Worm (Caenorhabditis elegans): ENCODE results near the gene T08A9.13.

The T08A9.13 gene

DNA sequence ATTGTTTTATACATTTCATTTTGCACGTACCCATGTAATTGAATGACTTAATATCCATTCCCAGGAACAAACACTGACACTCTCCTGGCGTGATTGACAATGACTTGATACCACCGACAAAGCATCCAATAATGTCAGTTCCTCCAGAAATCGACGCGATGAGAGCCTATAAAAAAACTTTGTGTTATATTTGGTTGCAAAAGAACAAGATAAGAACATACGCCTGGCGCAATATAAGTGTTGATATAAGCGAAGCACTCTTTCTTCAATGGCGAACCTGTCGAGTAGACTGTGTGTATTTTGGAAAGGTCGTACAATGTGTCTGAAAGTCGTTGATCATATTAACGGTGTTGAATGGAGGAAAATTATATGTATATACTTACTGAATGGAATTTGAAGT lies 19.1 kb downstream of the T08A9.13 start:
- TF ChIP-seq nhr-237 (tag; optimal IDR thresholded peaks at IDR 0.05), result no peak
- TF ChIP-seq ets-5 (GFP tag; IDR thresholded peaks at IDR 0.05), result no peak
- no peak for TF ChIP-seq nhr-77 (tag; optimal IDR thresholded peaks at IDR 0.05)
- TF ChIP-seq mep-1 (tag; optimal IDR thresholded peaks at IDR 0.05), result no peak
- TF ChIP-seq efl-3 (GFP tag; optimal IDR thresholded peaks at IDR 0.05), result no peak
- no peak for TF ChIP-seq pag-3 (tag; optimal IDR thresholded peaks at IDR 0.05; ENCODE audit: borderline replicate concordance, insufficient read depth)
- no peak for TF ChIP-seq isw-1 (GFP tag; IDR thresholded peaks at IDR 0.05)
- no peak for TF ChIP-seq elt-2 (tag; optimal IDR thresholded peaks at IDR 0.05)
- no peak for TF ChIP-seq vab-15 (tag; optimal IDR thresholded peaks at IDR 0.05)
- TF ChIP-seq zip-4 (GFP tag; optimal IDR thresholded peaks at IDR 0.05), result no peak
- no peak for TF ChIP-seq tbx-2 (tag; optimal IDR thresholded peaks at IDR 0.05)
- no peak for TF ChIP-seq ces-1 (GFP tag; optimal IDR thresholded peaks at IDR 0.05)
- no peak for TF ChIP-seq zag-1 (tag; optimal IDR thresholded peaks at IDR 0.05)
- no peak for TF ChIP-seq unc-30 (tag; optimal IDR thresholded peaks at IDR 0.05)

DNA sequence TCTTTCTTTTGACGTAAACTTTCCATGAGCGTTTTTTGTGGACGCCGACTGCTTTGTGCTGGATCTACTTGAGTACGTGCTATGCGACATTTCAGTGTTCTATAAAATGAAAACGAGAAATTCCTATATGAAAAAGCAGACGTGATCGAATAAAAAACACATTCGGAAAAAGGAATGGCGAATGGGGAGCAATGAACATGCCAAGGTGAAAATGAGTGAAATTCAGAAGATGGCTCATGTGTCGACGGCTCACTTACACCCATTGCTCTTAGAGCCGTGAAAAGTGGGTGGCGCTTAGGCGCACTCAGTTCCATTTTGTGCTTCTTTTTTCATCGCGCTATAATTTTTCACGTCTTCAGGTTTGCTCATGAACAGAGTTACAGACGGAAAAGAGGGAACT lies 23.6 kb downstream of the T08A9.13 start, which contains the start of gene K03A1.4:
K03A1.4 (minus strand) TSS at position 101 of the 400 bp plus-strand sequence.
- TF ChIP-seq swsn-7 (tag; optimal IDR thresholded peaks at IDR 0.05) (no peak), mef-2 (tag; optimal IDR thresholded peaks at IDR 0.05) (no peak), lin-35 (GFP tag; optimal IDR thresholded peaks at IDR 0.05) (no peak), ztf-11 (tag; optimal IDR thresholded peaks at IDR 0.05) (no peak), nhr-28 (tag; optimal IDR thresholded peaks at IDR 0.05) (no peak), efl-3 (GFP tag; optimal IDR thresholded peaks at IDR 0.05) (no peak), fos-1 (tag; optimal IDR thresholded peaks at IDR 0.05) (no peak), nhr-11 (tag; optimal IDR thresholded peaks at IDR 0.05) (no peak), nhr-12 (tag; optimal IDR thresholded peaks at IDR 0.05) (no peak), nhr-76 (tag; optimal IDR thresholded peaks at IDR 0.05) (no peak), sox-4 (tag; optimal IDR thresholded peaks at IDR 0.05) (no peak), mdl-1 (tag; optimal IDR thresholded peaks at IDR 0.05) (no peak), nhr-85 (tag) (no peak), Y116A8C.19 (tag; optimal IDR thresholded peaks at IDR 0.05; ENCODE audit: borderline replicate concordance) (no peak), isw-1 (GFP tag; IDR thresholded peaks at IDR 0.05) (no peak), nhr-20 (tag; optimal IDR thresholded peaks at IDR 0.05) (no peak), efl-1 (optimal IDR thresholded peaks at IDR 0.05) (no peak), efl-1 (GFP tag; optimal IDR thresholded peaks at IDR 0.05 in 1 of 2) (no peak)

DNA sequence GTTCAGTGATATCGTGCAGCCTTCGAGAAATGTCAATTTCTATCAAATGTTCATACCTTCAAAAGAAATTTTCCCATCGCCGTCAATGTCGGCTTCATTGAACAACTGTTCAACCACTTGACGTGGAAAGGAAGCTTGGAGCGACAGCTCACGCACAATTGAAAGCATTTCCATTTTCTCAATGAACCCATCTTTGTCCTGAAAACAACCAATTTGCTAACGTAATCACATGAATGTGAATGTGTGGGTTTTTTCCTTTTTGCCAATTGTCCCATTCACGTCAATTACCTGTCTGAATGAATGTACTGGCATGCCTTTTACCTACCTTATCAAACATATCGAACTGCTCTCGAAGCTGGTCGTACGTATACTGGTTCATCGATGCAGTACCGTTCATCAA lies 25.9 kb downstream of the T08A9.13 start:
- TF ChIP-seq pag-3 (tag; optimal IDR thresholded peaks at IDR 0.05; ENCODE audit: borderline replicate concordance, insufficient read depth), result no peak
- TF ChIP-seq nhr-237 (tag; optimal IDR thresholded peaks at IDR 0.05), result no peak
- TF ChIP-seq irx-1 (tag; optimal IDR thresholded peaks at IDR 0.05), result no peak
- no peak for TF ChIP-seq ces-1 (GFP tag; optimal IDR thresholded peaks at IDR 0.05)
- no peak for TF ChIP-seq F16B12.6 (tag; optimal IDR thresholded peaks at IDR 0.05)
- TF ChIP-seq nhr-28 (tag; optimal IDR thresholded peaks at IDR 0.05), result no peak
- no peak for TF ChIP-seq egl-13 (tag; optimal IDR thresholded peaks at IDR 0.05)
- no peak for TF ChIP-seq mab-9 (GFP tag; IDR thresholded peaks at IDR 0.05)
- TF ChIP-seq ceh-88 (GFP tag; IDR thresholded peaks at IDR 0.05), result no peak
- TF ChIP-seq elt-2 (tag; optimal IDR thresholded peaks at IDR 0.05), result no peak

DNA sequence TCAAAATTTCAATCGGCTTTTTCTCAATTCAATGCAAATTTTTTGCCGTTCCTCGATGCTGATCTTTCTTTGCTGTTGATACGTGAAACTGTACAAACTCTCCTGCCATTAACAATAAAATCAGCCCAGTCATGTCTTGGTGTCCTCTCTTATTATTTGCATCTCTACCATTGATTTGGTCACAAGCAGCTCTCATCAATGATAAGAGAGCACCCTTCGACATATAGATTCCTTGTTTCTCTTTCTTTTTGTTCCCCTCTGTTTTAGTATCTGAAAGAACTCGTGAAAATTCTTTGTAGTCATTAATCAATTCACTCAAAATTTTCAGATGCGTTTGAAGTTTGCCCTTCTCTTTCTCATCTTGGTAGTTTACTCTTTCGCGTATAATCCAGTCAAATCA lies 30.4 kb downstream of the T08A9.13 start, which contains the start of gene lron-7:
lron-7 (plus strand) TSS at position 323 of the 400 bp plus-strand sequence.
- TF ChIP-seq mep-1 (tag; optimal IDR thresholded peaks at IDR 0.05), result no peak
- peak in 1 of 2 experiments; percentile 21 for TF ChIP-seq lin-35 (GFP tag; optimal IDR thresholded peaks at IDR 0.05)
- no peak for TF ChIP-seq efl-1 (optimal IDR thresholded peaks at IDR 0.05)
- peak in 1 of 2 experiments; percentile 62 for TF ChIP-seq efl-1 (GFP tag; optimal IDR thresholded peaks at IDR 0.05 in 1 of 2)
- peak; percentile 31 for TF ChIP-seq elt-2 (tag; optimal IDR thresholded peaks at IDR 0.05)
- no peak for TF ChIP-seq alr-1 (tag; optimal IDR thresholded peaks at IDR 0.05; ENCODE audit: borderline replicate concordance)
- no peak for TF ChIP-seq ceh-63 (GFP tag; optimal IDR thresholded peaks at IDR 0.05)
- TF ChIP-seq nhr-77 (tag; optimal IDR thresholded peaks at IDR 0.05), result no peak
- TF ChIP-seq ceh-90 (tag; optimal IDR thresholded peaks at IDR 0.05), result no peak
